Fruit fly (Drosophila melanogaster) Kc167 (cell line): ENCODE results near the gene CG14331.

Experiments used
- Myc ChIP-seq: fragments of >200 bp; optimal IDR thresholded peaks from 2 replicates; lab custom pipeline; 2017; ENCODE audit warnings: missing external identifiers
- h ChIP-seq: fragments of >200 bp; optimal IDR thresholded peaks from 3 replicates; lab custom pipeline; 2018; ENCODE audit warnings: missing external identifiers
- insv ChIP-seq: fragments of >200 bp; optimal IDR thresholded peaks from 3 replicates; lab custom pipeline; 2018; ENCODE audit warnings: missing external identifiers
- psq ChIP-seq: fragments of >200 bp; optimal IDR thresholded peaks from 2 replicates; lab custom pipeline; 2017; ENCODE audit warnings: missing external identifiers
- ttk ChIP-seq: sonication (Bioruptor generic); optimal IDR thresholded peaks from 2 replicates; lab custom pipeline; 2017; ENCODE audit warnings: missing external identifiers

dm6 chr3R:17403618-17404017 lies 36.9 kb downstream of the CG14331 start, which contains the start of gene CG34280:
- TF ChIP-seq psq (no peak), insv (no peak), h (lab: Kevin White, UChicago) (no peak), Myc (lab: Kevin White, UChicago) (no peak), ttk (lab: Kevin White, UChicago) (no peak)
